Fruit fly (Drosophila melanogaster) Kc167 (cell line): Measurements from ENCODE around the gene CCHa2.

Source experiments
- Myc ChIP-seq: fragments of >200 bp; optimal IDR thresholded peaks from 2 replicates; lab custom pipeline; 2017; ENCODE audit warnings: missing external identifiers
- Sin3A ChIP-seq: fragments of >200 bp; optimal IDR thresholded peaks from 2 replicates; lab custom pipeline; 2018; ENCODE audit warnings: missing external identifiers
- h ChIP-seq: fragments of >200 bp; optimal IDR thresholded peaks from 3 replicates; lab custom pipeline; 2018; ENCODE audit warnings: missing external identifiers
- insv ChIP-seq: fragments of >200 bp; optimal IDR thresholded peaks from 3 replicates; lab custom pipeline; 2018; ENCODE audit warnings: missing external identifiers
- psq ChIP-seq: fragments of >200 bp; optimal IDR thresholded peaks from 2 replicates; lab custom pipeline; 2017; ENCODE audit warnings: missing external identifiers
- ttk ChIP-seq: sonication (Bioruptor generic); optimal IDR thresholded peaks from 2 replicates; lab custom pipeline; 2017; ENCODE audit warnings: missing external identifiers

Gene CCHa2

DNA sequence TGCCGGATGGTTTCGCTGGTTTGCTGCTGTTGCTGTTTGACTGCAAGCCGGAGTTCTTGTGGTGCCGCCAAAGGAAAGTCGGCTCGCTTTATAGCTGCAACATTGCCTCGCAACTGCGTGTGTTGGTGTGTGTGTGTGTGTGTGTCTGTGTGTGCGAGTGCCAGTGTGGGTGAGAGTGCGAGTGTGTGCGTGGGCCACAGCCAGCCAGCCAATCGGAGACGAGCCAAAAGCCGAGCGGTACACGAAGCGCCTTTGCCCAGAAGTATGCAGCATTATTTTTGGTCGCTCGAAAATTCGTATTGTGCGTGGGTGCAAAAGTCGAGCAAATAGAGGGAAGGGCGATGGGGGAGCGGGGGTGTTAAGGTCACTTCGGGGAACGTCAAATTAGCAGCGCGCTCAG lies at the start of gene CCHa2:
Gene CCHa2 (minus strand): TSS at position 65 of the 400 bp plus-strand sequence.
- no peak for TF ChIP-seq Myc (lab: Kevin White, UChicago)
- TF ChIP-seq Sin3A (lab: Kevin White, UChicago): no peak
- no peak for TF ChIP-seq insv (lab: Kevin White, UChicago)
- TF ChIP-seq psq (lab: Kevin White, UChicago): no peak
- no peak for TF ChIP-seq h
- TF ChIP-seq ttk (lab: Kevin White, UChicago): no peak

DNA sequence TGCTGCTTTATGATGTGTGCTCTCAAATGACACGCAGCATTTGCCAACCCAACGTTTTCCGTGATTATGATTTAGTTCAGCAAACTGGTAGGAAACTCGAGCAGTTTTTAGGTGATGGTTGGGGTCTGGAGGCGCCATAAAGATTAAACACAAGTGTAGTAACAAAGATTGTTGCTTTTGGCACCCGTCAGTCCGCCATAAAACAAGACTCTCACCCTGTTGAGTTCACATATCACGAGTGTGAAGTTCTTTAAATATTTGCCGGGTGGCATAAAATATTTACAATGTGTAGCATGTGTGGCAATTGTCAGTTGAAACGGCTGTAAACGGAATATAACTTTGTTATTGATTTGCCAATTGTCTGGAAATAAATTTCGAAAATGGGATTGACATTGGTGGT lies 46.7 kb upstream of the CCHa2 start:
- no peak for TF ChIP-seq psq (lab: Kevin White, UChicago)
- no peak for TF ChIP-seq h
- TF ChIP-seq Sin3A (lab: Kevin White, UChicago): no peak

DNA sequence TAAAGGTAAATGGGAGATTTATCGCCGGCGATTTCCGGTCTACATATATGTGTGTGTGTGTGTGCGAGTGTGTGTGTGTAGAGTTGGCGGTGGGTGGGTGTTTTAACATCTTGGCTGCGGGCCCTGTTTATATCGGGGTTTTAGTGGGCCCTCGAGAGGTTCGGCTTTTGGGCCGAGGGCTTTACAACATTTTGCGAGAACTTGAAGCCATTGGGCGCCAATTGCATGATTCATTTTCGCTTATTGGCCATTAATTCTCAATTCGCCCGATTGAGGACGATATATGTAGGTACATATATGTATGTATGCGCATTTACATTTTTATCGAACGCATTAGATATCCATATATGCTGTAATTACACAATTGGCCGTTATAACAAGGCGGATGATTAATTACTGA lies 40.8 kb upstream of the CCHa2 start:
- TF ChIP-seq Myc (lab: Kevin White, UChicago) (no peak), Sin3A (lab: Kevin White, UChicago) (no peak)

DNA sequence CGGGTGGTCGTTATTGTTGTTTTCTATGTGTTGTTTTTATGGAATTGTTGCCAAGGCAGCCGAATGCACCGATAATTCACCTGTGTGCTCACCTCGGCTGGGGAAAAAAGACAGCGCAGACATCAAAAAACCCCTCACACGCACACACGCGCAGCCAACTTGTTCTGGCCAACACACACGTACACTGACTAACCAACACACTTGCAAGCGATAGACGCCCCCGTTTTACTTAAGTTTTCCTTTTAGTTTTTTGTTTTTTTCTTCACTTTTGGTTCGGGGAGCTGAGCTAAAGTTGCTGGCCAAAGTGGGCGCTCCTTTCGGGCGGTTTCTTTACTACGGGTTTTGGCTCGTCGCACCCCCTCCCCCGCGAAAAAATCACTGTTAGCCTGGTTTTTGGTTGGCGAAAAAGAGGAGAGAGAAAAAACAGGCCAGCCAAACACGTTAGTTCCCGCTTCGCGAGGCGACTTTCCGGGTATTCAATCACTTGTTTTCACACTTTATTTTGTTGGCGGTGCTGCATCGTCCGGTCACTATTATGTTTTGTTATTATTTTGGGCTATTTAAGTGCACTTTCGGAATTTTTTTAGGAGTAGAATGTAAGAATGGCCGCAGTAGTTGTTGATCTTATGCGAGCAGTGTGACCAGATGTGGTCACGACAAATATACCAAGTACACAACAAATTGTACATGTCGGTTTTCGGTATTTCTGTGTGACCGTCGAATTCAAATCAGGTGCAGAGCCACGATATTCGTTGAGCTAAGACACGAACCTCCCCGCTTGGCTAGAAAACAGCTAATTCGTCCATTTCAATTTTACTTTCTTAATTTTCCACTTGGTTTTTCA lies 39.5 kb upstream of the CCHa2 start, which contains the start of gene yrt:
Gene yrt (minus strand): TSS at position 660 of the 844 bp plus-strand sequence.
- TF ChIP-seq Sin3A (lab: Kevin White, UChicago) (no peak), h (no peak), Myc (lab: Kevin White, UChicago) (no peak), ttk (lab: Kevin White, UChicago) (no peak), insv (lab: Kevin White, UChicago) (no peak), psq (lab: Kevin White, UChicago) (no peak)

DNA sequence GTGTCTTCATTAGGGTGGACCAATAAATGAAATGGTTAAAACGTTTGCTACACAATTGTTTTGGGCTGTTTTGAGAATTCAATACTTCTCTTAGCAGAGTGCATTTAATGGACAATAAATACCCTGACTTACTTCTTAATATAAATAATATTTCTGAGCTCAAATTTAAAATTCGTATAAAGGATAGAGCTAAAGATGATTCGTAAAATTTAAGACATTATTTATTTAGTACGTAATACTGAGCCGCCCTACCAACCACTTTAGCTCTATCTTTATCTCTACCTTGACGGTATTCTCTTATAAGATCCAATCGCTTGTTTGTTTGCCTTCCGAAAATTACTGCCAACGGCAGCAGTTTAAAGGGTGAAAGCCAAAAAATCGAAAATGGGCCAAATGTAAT lies 38.6 kb upstream of the CCHa2 start:
- no peak for TF ChIP-seq Sin3A (lab: Kevin White, UChicago)

DNA sequence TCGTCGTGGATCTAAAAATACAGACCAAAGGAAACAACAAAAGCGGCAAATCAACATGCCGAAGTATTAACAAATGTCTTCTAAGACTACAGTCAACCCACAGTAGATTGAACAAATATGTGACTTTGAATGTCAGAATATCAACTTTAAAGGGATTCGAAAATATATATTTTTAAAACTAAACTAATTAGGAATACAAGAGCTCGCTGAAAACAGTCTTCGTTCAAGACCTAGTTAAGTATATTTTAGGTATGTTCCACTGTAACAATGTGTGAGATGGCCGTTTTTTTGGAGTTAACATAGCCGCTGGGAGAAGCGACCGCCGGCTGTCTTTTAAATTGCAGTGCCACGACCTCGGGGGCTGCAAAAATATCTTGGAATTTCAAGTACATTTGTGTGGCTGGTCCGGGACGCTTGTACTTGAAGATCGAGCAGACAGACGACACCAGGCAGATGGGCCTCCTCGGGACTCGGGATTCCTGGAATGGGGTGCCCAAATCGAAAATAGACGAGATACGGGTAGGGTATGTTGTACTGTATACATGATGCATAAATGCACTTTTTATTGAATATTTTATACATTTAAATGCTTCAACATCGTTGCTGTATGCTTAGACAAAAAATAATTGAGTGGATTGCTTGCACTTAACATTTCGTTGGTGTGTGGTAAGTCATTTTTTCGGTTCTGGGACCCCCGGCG lies 33.5 kb upstream of the CCHa2 start:
- TF ChIP-seq Sin3A (lab: Kevin White, UChicago) (no peak), Myc (lab: Kevin White, UChicago) (no peak), psq (lab: Kevin White, UChicago) (no peak), h (no peak), insv (lab: Kevin White, UChicago) (no peak), ttk (lab: Kevin White, UChicago) (no peak)

DNA sequence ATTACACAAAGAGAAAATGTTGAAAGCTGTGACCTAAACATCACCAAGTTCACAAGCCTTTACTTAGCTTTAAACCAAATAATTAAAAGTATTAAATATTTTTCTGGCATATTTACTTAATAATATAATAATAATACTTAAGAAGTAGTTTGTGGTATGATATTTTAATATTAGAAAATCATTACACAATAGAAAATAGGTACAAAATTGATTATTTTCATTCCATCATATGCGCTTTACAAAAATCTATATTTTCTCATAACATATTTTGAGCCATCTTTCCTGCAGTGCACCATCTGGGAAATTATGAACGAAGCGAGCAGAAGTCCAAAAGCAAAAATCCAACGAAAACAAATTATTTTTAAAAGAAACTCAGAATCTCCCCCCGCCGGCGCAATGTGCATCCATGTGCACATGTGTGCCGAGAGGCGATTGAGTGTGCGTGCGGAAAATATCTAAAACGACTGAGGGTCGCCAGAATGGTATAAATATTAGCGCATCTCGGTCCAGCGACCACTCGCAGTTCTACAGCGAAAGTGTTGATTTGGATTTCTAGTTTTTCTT lies 30.6 kb upstream of the CCHa2 start, which contains the start of gene Act87E:
Gene Act87E (plus strand): TSS at position 514 of the 564 bp plus-strand sequence.
- TF ChIP-seq h: no peak
- no peak for TF ChIP-seq insv (lab: Kevin White, UChicago)
- no peak for TF ChIP-seq ttk (lab: Kevin White, UChicago)
- TF ChIP-seq psq (lab: Kevin White, UChicago): no peak
- TF ChIP-seq Sin3A (lab: Kevin White, UChicago): no peak
- no peak for TF ChIP-seq Myc (lab: Kevin White, UChicago)

DNA sequence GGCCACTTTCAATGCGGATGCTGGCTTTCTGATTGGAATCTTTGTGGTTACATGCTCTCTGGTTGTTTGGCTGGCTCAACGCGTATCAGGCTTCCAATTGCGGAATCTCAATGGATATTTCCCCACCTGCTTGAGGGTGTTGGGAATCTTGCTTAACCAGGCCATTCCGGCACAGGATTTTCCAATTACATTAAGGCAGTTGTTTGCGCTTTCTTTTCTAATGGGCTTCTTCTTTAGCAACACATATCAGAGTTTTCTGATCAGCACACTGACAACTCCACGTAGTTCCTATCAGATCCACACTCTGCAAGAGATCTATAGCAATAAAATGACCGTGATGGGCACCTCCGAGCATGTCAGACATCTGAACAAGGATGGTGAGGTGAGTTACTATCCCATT lies 27.2 kb upstream of the CCHa2 start:
- TF ChIP-seq insv (lab: Kevin White, UChicago) (no peak), h (no peak), ttk (lab: Kevin White, UChicago) (no peak), psq (lab: Kevin White, UChicago) (no peak), Myc (lab: Kevin White, UChicago) (no peak), Sin3A (lab: Kevin White, UChicago) (no peak)

DNA sequence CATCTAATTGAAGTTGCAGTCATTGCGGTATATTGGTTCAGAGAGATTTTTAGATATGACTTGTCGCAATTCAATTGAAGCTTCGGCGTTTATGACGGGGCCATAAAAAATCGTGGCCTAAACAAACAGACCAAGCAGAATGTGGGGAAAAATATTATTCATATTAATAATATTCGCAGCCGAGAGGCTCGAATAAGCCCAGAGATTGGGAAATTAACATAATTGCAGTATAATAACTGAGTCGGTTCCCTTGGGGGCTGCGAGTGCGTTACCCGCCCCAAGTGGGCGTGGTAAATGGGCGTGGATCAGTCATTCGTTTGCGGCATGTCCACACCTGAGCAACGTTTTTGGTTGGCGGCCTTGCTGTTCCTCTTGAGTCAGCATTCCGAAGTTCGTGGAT lies 25.0 kb upstream of the CCHa2 start, which contains the start of gene Ir87a:
Gene Ir87a (plus strand): TSS at position 301 of the 400 bp plus-strand sequence.
- TF ChIP-seq Sin3A (lab: Kevin White, UChicago) (no peak), Myc (lab: Kevin White, UChicago) (no peak), ttk (lab: Kevin White, UChicago) (no peak), psq (lab: Kevin White, UChicago) (no peak), insv (lab: Kevin White, UChicago) (no peak)

DNA sequence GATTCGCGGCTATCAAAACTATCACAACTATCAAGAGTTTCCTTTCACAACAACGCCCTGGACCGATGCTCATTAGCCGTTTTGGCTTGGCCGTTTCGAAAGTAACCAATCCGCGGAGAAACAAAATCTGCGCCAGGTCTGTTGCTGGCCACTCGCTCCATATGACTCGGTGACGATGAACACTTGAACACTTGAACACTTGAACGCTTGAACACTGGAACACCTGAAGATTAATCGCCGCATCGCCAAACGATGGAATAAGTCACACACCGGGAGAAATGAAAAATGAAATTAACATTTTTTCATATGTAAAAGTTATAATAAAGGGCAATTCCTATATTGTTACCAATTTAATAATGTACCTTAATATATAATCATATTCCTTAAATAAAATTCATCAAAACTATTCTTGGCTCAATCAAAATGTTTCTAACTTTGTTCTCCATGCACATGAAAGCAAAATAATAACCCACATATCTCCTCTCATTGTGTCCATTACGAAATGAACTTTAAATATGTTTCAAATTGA lies 22.1 kb upstream of the CCHa2 start:
- TF ChIP-seq Sin3A (lab: Kevin White, UChicago): no peak
- TF ChIP-seq ttk (lab: Kevin White, UChicago): no peak
- TF ChIP-seq Myc (lab: Kevin White, UChicago): no peak
- TF ChIP-seq h: no peak
- no peak for TF ChIP-seq psq (lab: Kevin White, UChicago)
- TF ChIP-seq insv (lab: Kevin White, UChicago): no peak

DNA sequence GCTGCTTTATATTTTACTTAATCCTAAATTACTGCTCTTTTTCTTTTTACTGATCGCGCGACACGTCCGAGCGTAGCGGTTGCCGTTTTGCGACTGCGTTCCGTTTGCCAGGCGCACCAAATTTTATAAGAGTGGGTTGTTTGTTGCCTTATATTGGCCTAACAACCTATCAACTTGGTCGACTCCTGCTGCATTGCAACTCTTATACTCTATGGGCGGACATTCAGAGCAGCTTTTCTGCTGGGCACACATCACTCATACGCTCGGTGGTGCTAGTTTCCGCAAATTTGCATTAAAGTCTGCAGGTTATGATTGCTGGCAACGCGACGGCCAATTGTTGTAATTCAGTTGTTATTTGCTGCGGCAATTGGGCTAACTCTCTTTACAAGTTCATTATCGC lies 20.2 kb upstream of the CCHa2 start, which contains the start of gene yellow-e:
Gene yellow-e (minus strand): TSS at position 101 of the 400 bp plus-strand sequence.
- TF ChIP-seq Sin3A (lab: Kevin White, UChicago) (no peak), h (no peak), Myc (lab: Kevin White, UChicago) (no peak), ttk (lab: Kevin White, UChicago) (no peak), psq (lab: Kevin White, UChicago) (no peak), insv (lab: Kevin White, UChicago) (no peak)
